Worm (Caenorhabditis elegans): ENCODE measurements around the gene ZK370.4.

ZK370.4 gene

ce11 chrIII:8766467-8766866, 35.3 kb upstream of the ZK370.4 start:
- no peak for TF ChIP-seq pros-1 (tag; optimal IDR thresholded peaks at IDR 0.05)
- TF ChIP-seq ceh-48 (tag; optimal IDR thresholded peaks at IDR 0.05), result no peak
- no peak for TF ChIP-seq K09A11.1 (tag; optimal IDR thresholded peaks at IDR 0.05; ENCODE audit: insufficient read depth)
- TF ChIP-seq ceh-6 (GFP tag; optimal IDR thresholded peaks at IDR 0.05), result no peak
- TF ChIP-seq rnt-1 (tag; optimal IDR thresholded peaks at IDR 0.05), result no peak
- TF ChIP-seq sox-2 (GFP tag; IDR thresholded peaks at IDR 0.05), result no peak
- no peak for TF ChIP-seq ttx-3 (tag; optimal IDR thresholded peaks at IDR 0.05)
- no peak for TF ChIP-seq dve-1 (tag; optimal IDR thresholded peaks at IDR 0.05)
- no peak for TF ChIP-seq ceh-24 (tag; optimal IDR thresholded peaks at IDR 0.05)
- no peak for TF ChIP-seq dmd-4 (tag; optimal IDR thresholded peaks at IDR 0.05; ENCODE audit: borderline replicate concordance)
- TF ChIP-seq zip-5 (tag; optimal IDR thresholded peaks at IDR 0.05), result no peak
- no peak for TF ChIP-seq ceh-45 (GFP tag; IDR thresholded peaks at IDR 0.05)
- TF ChIP-seq syd-9 (tag; optimal IDR thresholded peaks at IDR 0.05), result no peak
- no peak for TF ChIP-seq ceh-9 (tag; optimal IDR thresholded peaks at IDR 0.05)
- TF ChIP-seq unc-3 (GFP tag; conservative IDR thresholded peaks at IDR 0.05), result no peak
- TF ChIP-seq unc-3 (tag; optimal IDR thresholded peaks at IDR 0.05), result no peak

DNA sequence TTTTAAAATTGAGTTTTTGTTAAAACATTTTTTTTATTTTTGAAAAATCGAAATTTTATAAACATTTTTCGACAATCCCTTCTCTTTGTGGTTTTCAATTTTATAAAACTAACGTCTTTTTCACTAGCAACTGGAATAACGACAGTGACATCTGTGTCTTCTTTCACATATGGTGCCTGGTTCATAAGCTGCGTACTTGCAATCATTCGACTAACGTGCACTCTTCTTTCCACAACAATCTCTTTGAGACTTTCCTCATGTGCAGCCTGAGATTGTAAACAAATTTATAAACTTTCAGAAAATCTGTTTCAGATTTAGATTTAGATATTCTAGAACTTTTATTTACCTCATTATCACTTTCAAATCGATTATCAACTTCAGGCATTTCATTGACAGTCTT, 33.8 kb upstream of the ZK370.4 start:
- TF ChIP-seq hlh-8 (tag; optimal IDR thresholded peaks at IDR 0.05) (peak; percentile 71), dve-1 (tag; optimal IDR thresholded peaks at IDR 0.05) (no peak)

ce11 chrIII:8763111-8763510, 31.9 kb upstream of the ZK370.4 start:
- no peak for TF ChIP-seq ceh-19 (GFP tag; optimal IDR thresholded peaks at IDR 0.05)
- TF ChIP-seq zip-5 (tag; optimal IDR thresholded peaks at IDR 0.05), result no peak
- no peak for TF ChIP-seq rnt-1 (tag; optimal IDR thresholded peaks at IDR 0.05)
- TF ChIP-seq elt-4 (tag; optimal IDR thresholded peaks at IDR 0.05), result no peak
- TF ChIP-seq nhr-11 (tag; optimal IDR thresholded peaks at IDR 0.05), result no peak
- no peak for TF ChIP-seq hlh-6 (tag; optimal IDR thresholded peaks at IDR 0.05)
- no peak for TF ChIP-seq F13H6.1 (tag; optimal IDR thresholded peaks at IDR 0.05)
- no peak for TF ChIP-seq fax-1 (tag; optimal IDR thresholded peaks at IDR 0.05)
- no peak for TF ChIP-seq pax-1 (tag; optimal IDR thresholded peaks at IDR 0.05)

DNA sequence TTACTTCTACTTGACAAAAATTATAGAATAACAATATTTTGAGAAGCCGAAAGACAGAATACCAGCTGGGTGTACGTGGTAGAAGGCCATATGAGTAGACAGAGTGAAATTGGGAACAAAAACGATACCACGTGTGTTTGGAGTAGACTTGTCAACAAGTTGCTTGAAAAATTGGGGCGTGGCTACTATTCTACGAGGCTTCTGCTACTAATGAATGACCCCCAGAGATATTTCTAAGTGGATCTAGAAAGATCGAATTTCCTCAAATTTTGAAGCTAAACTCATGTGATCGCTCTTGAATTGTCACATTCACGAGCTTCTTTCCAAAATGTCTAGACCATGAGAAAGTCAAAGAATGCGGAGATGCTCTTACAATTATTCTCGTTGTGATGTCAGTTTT, 30.8 kb upstream of the ZK370.4 start:
- TF ChIP-seq ahr-1 (tag; optimal IDR thresholded peaks at IDR 0.05), result no peak
- TF ChIP-seq madf-2 (tag; optimal IDR thresholded peaks at IDR 0.05), result no peak
- no peak for TF ChIP-seq hlh-13 (GFP tag; optimal IDR thresholded peaks at IDR 0.05)
- TF ChIP-seq ttx-3 (tag; optimal IDR thresholded peaks at IDR 0.05), result no peak
- no peak for TF ChIP-seq mec-3 (tag; optimal IDR thresholded peaks at IDR 0.05; ENCODE audit: borderline replicate concordance)
- no peak for TF ChIP-seq lim-6 (tag; optimal IDR thresholded peaks at IDR 0.05)
- no peak for TF ChIP-seq ceh-9 (tag; optimal IDR thresholded peaks at IDR 0.05)
- TF ChIP-seq odd-2 (tag; optimal IDR thresholded peaks at IDR 0.05), result no peak
- no peak for TF ChIP-seq hlh-30 (tag; optimal IDR thresholded peaks at IDR 0.05; ENCODE audit: insufficient read depth)
- no peak for TF ChIP-seq ceh-22 (tag; optimal IDR thresholded peaks at IDR 0.05)
- no peak for TF ChIP-seq ama-1 (optimal IDR thresholded peaks at IDR 0.05)
- no peak for TF ChIP-seq tbx-2 (tag; optimal IDR thresholded peaks at IDR 0.05)
- TF ChIP-seq che-1 (tag; optimal IDR thresholded peaks at IDR 0.05), result no peak
- TF ChIP-seq ref-2 (tag; optimal IDR thresholded peaks at IDR 0.05), result no peak
- TF ChIP-seq lin-11 (tag; optimal IDR thresholded peaks at IDR 0.05), result no peak

Measured in whole organism, late embryonic.